Worm (Caenorhabditis elegans) whole organism, L4 larva: ENCODE data around the gene glrx-5.
"Not testable (repeated sequence)": the region's sequence is repeated elsewhere in the genome, so short reads cannot be mapped to it uniquely, and the experiment has no call there.

Source experiments
- D1046.2 ChIP-seq: fragments of 200-800 bp; sonication (Bioruptor generic); IDR thresholded peaks from 2 replicates; pipeline ENCODE4 v1.3.6; 2022; ENCODE audit warnings: missing genetic modification characterization, missing compliant biosample characterization
- R02D3.7 ChIP-seq: fragments of 150-350 bp; sonication (generic microtip); optimal IDR thresholded peaks from 3 replicates; lab custom pipeline; 2014; ENCODE audit warnings: missing biosample characterization, missing genetic modification characterization
- Y48G9A.11 ChIP-seq: fragments of 200-800 bp; sonication (Bioruptor generic); IDR thresholded peaks from 2 replicates; pipeline ENCODE4 v1.3.6; 2022; ENCODE audit warnings: missing genetic modification reagents, missing genetic modification characterization, missing compliant biosample characterization
- ZK337.2 ChIP-seq: fragments of 200-800 bp; sonication (Bioruptor generic); IDR thresholded peaks from 2 replicates; pipeline ENCODE4 v1.3.6; 2022; ENCODE audit warnings: missing genetic modification reagents, missing genetic modification characterization, missing compliant biosample characterization
- ZK546.5 ChIP-seq, 2 experiments: sonication (generic microtip); optimal IDR thresholded peaks; 2 replicates each; lab custom pipeline; 2017; ENCODE audit warnings: missing biosample characterization in 2 of 2, missing genetic modification characterization in 2 of 2
- aha-1 ChIP-seq: fragments of 150-350 bp; peaks from one replicate; lab custom pipeline; 2014; ENCODE audit warnings: missing biosample characterization, missing genetic modification characterization
- ama-1 ChIP-seq: fragments of 150-350 bp; optimal IDR thresholded peaks from 2 replicates; lab custom pipeline; 2014; ENCODE audit warnings: inconsistent platforms, mixed read lengths
- arid-1 ChIP-seq: fragments of 200-800 bp; sonication (Bioruptor generic); conservative IDR thresholded peaks from 2 replicates; pipeline ENCODE4 v1.3.6; 2022; ENCODE audit warnings: missing genetic modification reagents, missing genetic modification characterization, missing compliant biosample characterization
- ceh-28 ChIP-seq: fragments of 150-350 bp; optimal IDR thresholded peaks from 2 replicates; lab custom pipeline; 2014; ENCODE audit warnings: missing biosample characterization, missing genetic modification reagents, missing genetic modification characterization
- ctbp-1 ChIP-seq: fragments of 200-800 bp; sonication (Bioruptor generic); IDR thresholded peaks from 2 replicates; pipeline ENCODE4 v1.3.6; 2022; ENCODE audit warnings: missing genetic modification reagents, missing genetic modification characterization, missing compliant biosample characterization
- duxl-1 ChIP-seq: sonication (generic microtip); optimal IDR thresholded peaks from 2 replicates; lab custom pipeline; 2016; ENCODE audit warnings: mild to moderate bottlenecking, missing genetic modification characterization, moderate library complexity, missing compliant biosample characterization; ENCODE audit not compliant: poor library complexity
- hmg-1.1 ChIP-seq: fragments of 200-800 bp; sonication (Bioruptor generic); IDR thresholded peaks from 2 replicates; pipeline ENCODE4 v1.3.6; 2022; ENCODE audit warnings: missing genetic modification reagents, missing genetic modification characterization, missing compliant biosample characterization
- lin-1 ChIP-seq: fragments of 200-800 bp; sonication (Bioruptor generic); IDR thresholded peaks from 2 replicates; pipeline ENCODE4 v1.3.6; 2022; ENCODE audit warnings: missing genetic modification reagents, missing genetic modification characterization, missing compliant biosample characterization
- lin-38 ChIP-seq: fragments of 200-800 bp; sonication (Bioruptor generic); IDR thresholded peaks from 2 replicates; pipeline ENCODE4 v1.3.6; 2022; ENCODE audit warnings: missing genetic modification reagents, missing genetic modification characterization, missing compliant biosample characterization
- mxl-3 ChIP-seq: fragments of 200-800 bp; sonication (Bioruptor generic); optimal IDR thresholded peaks from 2 replicates; lab custom pipeline; 2018; ENCODE audit warnings: mild to moderate bottlenecking, missing genetic modification characterization, missing compliant biosample characterization
- nhr-25 ChIP-seq: sonication (generic microtip); optimal IDR thresholded peaks from 2 replicates; lab custom pipeline; 2017; ENCODE audit warnings: missing genetic modification characterization, mild to moderate bottlenecking, missing compliant biosample characterization, antibody characterized with exemption, moderate library complexity, borderline replicate concordance; ENCODE audit not compliant: insufficient read depth
- nhr-41 ChIP-seq: fragments of 200-800 bp; sonication (Bioruptor generic); IDR thresholded peaks from 2 replicates; pipeline ENCODE4 v1.3.6; 2022; ENCODE audit warnings: missing genetic modification reagents, missing genetic modification characterization, missing compliant biosample characterization
- pha-4 ChIP-seq, 2 experiments: fragments of 150-350 bp in 1 of 2; fragments of 200-800 bp in 1 of 2; sonication (Bioruptor generic) in 1 of 2; IDR thresholded peaks in 1 of 2; optimal IDR thresholded peaks in 1 of 2; 2 replicates each; pipeline versions ENCODE4 v1.3.6 to Lab custom; 2014 to 2022; ENCODE audit warnings: missing genetic modification characterization in 2 of 2, missing genetic modification reagents in 2 of 2, missing biosample characterization in 1 of 2, missing compliant biosample characterization in 1 of 2
- set-16 ChIP-seq: fragments of 200-800 bp; sonication (Bioruptor generic); IDR thresholded peaks from 2 replicates; pipeline ENCODE4 v1.3.6; 2022; ENCODE audit warnings: missing genetic modification reagents, missing genetic modification characterization, missing compliant biosample characterization
- snpc-1.2 ChIP-seq: fragments of 200-800 bp; sonication (Bioruptor generic); IDR thresholded peaks from 2 replicates; pipeline ENCODE4 v1.3.6; 2022; ENCODE audit warnings: missing genetic modification reagents, missing genetic modification characterization, missing compliant biosample characterization
- tag-97 ChIP-seq: fragments of 200-800 bp; sonication (Bioruptor generic); IDR thresholded peaks from 2 replicates; pipeline ENCODE4 v1.3.6; 2022; ENCODE audit warnings: missing genetic modification characterization, missing compliant biosample characterization
- unc-62 ChIP-seq, 3 experiments: fragments of 150-350 bp in 1 of 3; sonication (generic microtip); optimal IDR thresholded peaks in 2 of 3; peaks in 1 of 3; 1 replicate in 1 of 3; 2 replicates in 2 of 3; lab custom pipeline; 2014 to 2017; ENCODE audit warnings: missing biosample characterization in 3 of 3, missing genetic modification characterization in 3 of 3, missing genetic modification reagents in 3 of 3, missing genotype in 1 of 3
- zfp-3 ChIP-seq: fragments of 200-800 bp; sonication (Bioruptor generic); conservative IDR thresholded peaks from 2 replicates; pipeline ENCODE4 v1.3.6; 2022; ENCODE audit warnings: missing genetic modification reagents, missing genetic modification characterization, missing compliant biosample characterization
- zip-11 ChIP-seq: fragments of 200-800 bp; sonication (Bioruptor generic); IDR thresholded peaks from 2 replicates; pipeline ENCODE4 v1.3.6; 2022; ENCODE audit warnings: missing genetic modification characterization, missing compliant biosample characterization
- ztf-7 ChIP-seq: fragments of 150-350 bp; optimal IDR thresholded peaks from 2 replicates; lab custom pipeline; 2014; ENCODE audit warnings: missing biosample characterization, missing genetic modification characterization

The glrx-5 gene

DNA sequence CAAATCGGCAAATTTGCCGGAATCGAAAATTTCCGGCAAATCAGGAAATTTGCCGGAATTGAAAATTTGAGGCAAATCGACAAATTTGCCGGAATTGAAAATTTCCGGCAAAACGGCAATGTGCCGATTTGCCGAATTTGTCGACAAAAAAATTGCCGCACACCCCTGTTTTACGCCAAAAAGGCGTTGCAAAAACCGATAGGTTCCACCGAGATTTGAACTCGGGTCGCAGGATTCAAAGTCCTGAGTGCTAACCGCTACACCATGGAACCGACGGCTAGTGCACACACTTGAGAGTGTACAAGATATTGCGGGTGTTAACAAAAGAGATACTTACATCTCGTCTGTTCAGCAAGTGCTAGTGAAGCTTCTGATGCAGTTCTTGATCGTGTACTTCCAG, 26.1 kb upstream of the glrx-5 start (continued):
- TF ChIP-seq tag-97 (no peak), ama-1 (lab: Kevin White, UChicago) (no peak), pha-4 (GFP tag; IDR thresholded peaks at IDR 0.05; lab: Robert Waterston, UW) (peak; percentile 61; the same call in 1 of the 2 replicates), pha-4 (tag; optimal IDR thresholded peaks at IDR 0.05; lab: Kevin White, UChicago) (no peak), arid-1 (GFP tag; lab: Robert Waterston, UW) (peak; percentile 59; the same call in 1 of the 2 replicates), mxl-3 (GFP tag; lab: Kevin White, UChicago) (peak; percentile 39)

DNA sequence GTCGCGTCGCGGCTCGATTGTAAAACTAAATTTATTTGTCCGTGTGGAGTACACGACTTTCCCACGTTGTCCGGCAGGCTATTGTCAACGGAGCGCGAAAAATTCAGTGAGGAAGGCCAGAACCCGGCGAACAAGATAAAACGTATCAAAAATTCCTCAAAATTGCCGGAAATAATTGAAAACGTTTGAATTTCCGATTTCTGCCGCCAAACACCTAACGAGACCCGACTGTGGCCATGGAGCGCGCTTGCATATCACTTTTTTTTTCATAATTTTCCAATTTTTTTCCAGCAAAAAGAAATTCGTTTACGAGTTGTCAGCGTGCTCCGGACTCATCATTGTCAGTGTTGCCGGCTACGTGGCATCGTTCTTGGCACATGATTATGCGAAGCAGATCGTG, 24.8 kb upstream of the glrx-5 start:
- TF ChIP-seq nhr-25 = no peak
- TF ChIP-seq ZK546.5 (tag; optimal IDR thresholded peaks at IDR 0.05; lab: Kevin White, UChicago) = no peak
- TF ChIP-seq aha-1 (tag; lab: Kevin White, UChicago) = peak; percentile 93
- TF ChIP-seq unc-62 (GFP tag; optimal IDR thresholded peaks at IDR 0.05 in 1 of 2; lab: Kevin White, UChicago) = peak in 1 of 2 experiments; percentile 55
- no peak for TF ChIP-seq unc-62 (tag; optimal IDR thresholded peaks at IDR 0.05; lab: Kevin White, UChicago)
- no peak for TF ChIP-seq R02D3.7
- no peak for TF ChIP-seq zfp-3 (GFP tag; lab: Robert Waterston, UW)
- TF ChIP-seq, all 104 proteins: peak for 2

DNA sequence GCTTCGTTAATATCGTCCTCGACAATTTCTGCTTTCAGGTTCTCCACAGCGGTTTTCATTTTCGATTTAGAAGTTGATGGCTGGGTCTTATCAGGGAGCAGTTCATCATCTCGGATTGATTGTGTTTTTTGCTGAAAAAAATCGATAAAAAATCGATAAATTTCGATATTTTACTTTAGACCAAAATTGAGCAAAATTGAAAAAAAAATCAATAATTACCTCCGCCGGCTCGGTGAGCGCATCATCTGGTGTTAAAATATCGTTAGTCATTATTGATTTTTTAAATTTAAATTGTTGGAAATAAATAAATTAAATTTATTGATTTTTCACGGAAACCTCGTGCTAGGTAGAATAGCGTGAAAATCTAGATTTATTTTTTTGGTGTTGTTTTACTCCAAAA, 21.4 kb upstream of the glrx-5 start, which contains the start of gene Y49E10.10:
Gene Y49E10.10, plus strand, starts transcription at position 381 of the 400 bp plus-strand sequence.
- no peak for TF ChIP-seq zip-11 (GFP tag; lab: Robert Waterston, UW)
- TF ChIP-seq ceh-28 (tag; lab: Kevin White, UChicago) = peak; percentile 93

DNA sequence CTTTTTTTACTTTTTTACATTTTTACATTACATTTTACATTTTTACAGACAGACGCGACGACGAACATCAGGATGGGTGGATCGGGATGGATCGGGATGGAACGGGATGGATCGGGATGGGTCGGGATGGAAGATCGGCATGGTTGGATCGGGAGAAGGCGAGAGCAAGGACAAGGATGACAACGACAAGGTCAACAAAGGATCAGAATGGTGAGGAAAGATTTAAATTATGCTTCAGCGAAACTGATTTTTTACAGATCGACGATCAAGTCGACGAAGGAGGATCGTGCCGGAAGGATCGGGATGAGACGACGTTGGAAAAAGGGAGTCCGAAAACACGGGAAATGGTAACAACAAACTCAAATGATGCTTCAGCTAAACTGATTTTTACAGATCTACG, 14.4 kb upstream of the glrx-5 start:
- TF ChIP-seq ztf-7 (tag; lab: Kevin White, UChicago) (no peak), nhr-25 (no peak), ama-1 (lab: Kevin White, UChicago) (no peak), duxl-1 (no peak), lin-1 (GFP tag; lab: Robert Waterston, UW) (no peak), ZK546.5 (tag; optimal IDR thresholded peaks at IDR 0.05; lab: Kevin White, UChicago) (no peak), aha-1 (tag; lab: Kevin White, UChicago) (peak; percentile 92)

DNA sequence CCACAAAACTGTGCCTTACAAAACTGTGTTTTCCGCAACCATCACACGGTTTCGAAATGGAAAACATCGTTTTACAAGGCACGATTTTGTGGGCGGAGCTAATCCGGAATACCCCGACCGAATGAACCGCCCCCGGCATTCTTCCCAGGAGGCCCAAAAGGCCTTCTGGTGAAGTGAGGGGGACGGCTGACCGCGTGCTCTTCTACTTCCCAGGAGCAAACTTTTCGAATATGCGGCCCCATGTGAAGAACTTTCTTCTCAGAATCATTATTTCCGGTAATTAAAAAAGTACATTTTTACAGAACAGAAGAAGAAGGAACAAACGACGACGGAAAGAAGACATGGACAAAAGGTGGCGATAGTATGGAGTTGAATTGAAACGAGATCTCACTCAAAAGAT, 13.7 kb upstream of the glrx-5 start:
- TF ChIP-seq set-16 (GFP tag; lab: Robert Waterston, UW) = 0 out of 2 replicates have a peak, but pooled peaks have one; percentile 34

DNA sequence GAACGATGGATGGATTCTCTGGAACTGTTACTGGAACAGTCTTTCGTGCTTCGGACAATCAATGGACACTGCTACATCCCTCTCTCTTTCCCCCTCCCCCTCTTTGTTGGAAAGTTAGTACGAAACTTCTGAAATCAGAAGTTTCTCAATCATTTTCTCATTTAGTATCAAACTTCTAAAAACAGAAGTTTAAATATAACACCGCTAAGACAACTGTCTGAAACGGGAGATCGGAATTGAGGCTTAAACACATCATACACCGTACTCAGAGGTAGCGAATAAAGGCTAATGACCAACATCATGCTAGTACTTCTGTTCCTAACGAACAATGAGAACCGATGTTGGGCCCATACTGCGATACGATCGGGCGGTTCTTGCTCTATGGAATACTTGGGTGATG, 12.9 kb upstream of the glrx-5 start, which contains the start of gene Y49E10.30:
Gene Y49E10.30, plus strand, starts transcription at position 301 of the 400 bp plus-strand sequence.
- not testable (repeated sequence) for TF ChIP-seq ctbp-1 (GFP tag; lab: Robert Waterston, UW); ceh-28 (tag; lab: Kevin White, UChicago); hmg-1.1 (GFP tag; lab: Robert Waterston, UW)

DNA sequence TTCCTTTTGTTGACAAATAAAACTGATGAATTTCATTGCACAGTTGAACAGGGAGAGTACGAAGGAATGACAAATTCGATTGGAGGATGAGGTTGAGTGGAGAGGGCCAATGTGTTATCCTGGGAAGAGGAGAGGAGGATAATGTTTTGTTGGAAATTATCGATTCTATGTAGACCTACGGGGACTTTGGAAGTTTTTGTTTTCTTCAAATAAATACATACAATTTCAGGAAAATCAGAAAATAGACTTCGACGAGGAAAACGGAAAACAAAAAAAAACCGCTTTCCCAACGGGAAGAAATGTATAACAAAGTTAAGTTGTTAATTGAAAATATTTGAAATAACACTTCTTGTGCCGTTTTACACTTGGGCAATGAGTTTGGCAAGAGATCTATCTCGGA, 10.1 kb upstream of the glrx-5 start, which contains the start of gene Y49E10.4:
Gene Y49E10.4, minus strand, starts transcription at position 101 of the 400 bp plus-strand sequence.
- not testable (repeated sequence) for TF ChIP-seq nhr-41 (GFP tag; lab: Robert Waterston, UW); ztf-7 (tag; lab: Kevin White, UChicago); Y48G9A.11 (GFP tag; lab: Robert Waterston, UW)

DNA sequence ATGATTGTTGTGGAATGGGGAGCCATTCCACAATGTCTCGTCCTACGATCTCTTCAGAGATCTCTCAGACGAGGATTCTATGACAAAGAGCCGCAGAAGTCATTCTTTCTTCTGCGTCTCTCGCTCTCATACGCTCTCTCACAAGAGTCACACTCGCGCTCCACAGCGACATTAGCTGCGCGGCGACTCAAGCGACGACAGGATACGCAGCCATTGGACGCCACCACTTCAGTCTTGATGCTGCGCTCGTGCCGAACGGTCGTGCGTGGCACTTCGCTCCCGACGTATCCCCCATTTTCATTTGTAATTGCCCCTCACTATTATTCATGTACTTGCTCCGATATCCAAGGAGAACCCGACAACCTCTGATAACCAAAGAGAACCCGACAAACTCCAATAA, 9.1 kb upstream of the glrx-5 start:
- TF ChIP-seq snpc-1.2 (GFP tag; lab: Robert Waterston, UW) (0 out of 2 replicates have a peak, but pooled peaks have one; percentile 39), ZK337.2 (GFP tag; lab: Robert Waterston, UW) (0 out of 2 replicates have a peak, but pooled peaks have one; percentile 24), lin-38 (GFP tag; lab: Robert Waterston, UW) (peak; percentile 90), set-16 (GFP tag; lab: Robert Waterston, UW) (peak; percentile 57; the same call in 1 of the 2 replicates), Y48G9A.11 (GFP tag; lab: Robert Waterston, UW) (0 out of 2 replicates have a peak, but pooled peaks have one; percentile 55), D1046.2 (GFP tag; lab: Robert Waterston, UW) (peak; percentile 35; the same call in 1 of the 2 replicates)
- TF ChIP-seq, all 104 proteins: peak for 6; not testable (repeated sequence) for 98
